Worm (Caenorhabditis elegans) whole organism, young adult: ENCODE measurements around the gene srpa-72.

Experiments used
- C06A6.2 ChIP-seq: fragments of 200-800 bp; sonication (Bioruptor generic); conservative IDR thresholded peaks from 2 replicates; pipeline ENCODE4 v1.3.6; 2022; ENCODE audit warnings: missing genetic modification characterization, missing compliant biosample characterization
- F52B5.7 ChIP-seq: sonication (generic microtip); optimal IDR thresholded peaks from 2 replicates; lab custom pipeline; 2016; ENCODE audit warnings: mild to moderate bottlenecking, missing genetic modification characterization, missing compliant biosample characterization
- ama-1 ChIP-seq, 3 experiments: fragments of 150-350 bp in 1 of 3; sonication (generic microtip) in 2 of 3; optimal IDR thresholded peaks; 2 replicates each; lab custom pipeline; 2014 to 2018; ENCODE audit warnings: missing biosample characterization in 2 of 3, missing genetic modification characterization in 2 of 3, missing genetic modification reagents in 2 of 3
- attf-5 ChIP-seq: fragments of 200-800 bp; sonication (Bioruptor generic); optimal IDR thresholded peaks from 2 replicates; lab custom pipeline; 2018; ENCODE audit warnings: mild to moderate bottlenecking, missing genetic modification characterization, missing compliant biosample characterization
- cebp-2 ChIP-seq: fragments of 200-800 bp; sonication (Bioruptor generic); IDR thresholded peaks from 2 replicates; pipeline ENCODE4 v1.3.6; 2022; ENCODE audit warnings: missing genetic modification characterization, missing compliant biosample characterization
- dpff-1 ChIP-seq: sonication (generic microtip); optimal IDR thresholded peaks from 2 replicates; lab custom pipeline; 2017; ENCODE audit warnings: mild to moderate bottlenecking, missing genetic modification characterization, missing compliant biosample characterization
- him-1 ChIP-seq: sonication (generic microtip); optimal IDR thresholded peaks from 2 replicates; lab custom pipeline; 2016; ENCODE audit warnings: missing genotype, missing genetic modification reagents, missing genetic modification characterization, missing compliant biosample characterization
- let-607 ChIP-seq, 2 experiments: fragments of 200-800 bp in 1 of 2; sonication (Bioruptor generic) in 1 of 2; sonication (generic microtip) in 1 of 2; optimal IDR thresholded peaks; 2 replicates each; lab custom pipeline; 2016 to 2018; ENCODE audit warnings: mild to moderate bottlenecking in 2 of 2, missing compliant biosample characterization in 2 of 2, missing genetic modification characterization in 2 of 2, moderate library complexity in 2 of 2, missing genotype in 1 of 2
- lsl-1 ChIP-seq: fragments of 200-800 bp; sonication (Bioruptor generic); optimal IDR thresholded peaks from 2 replicates; lab custom pipeline; 2018; ENCODE audit warnings: mild to moderate bottlenecking, missing genetic modification characterization, moderate library complexity, missing compliant biosample characterization
- pbrm-1 ChIP-seq: fragments of 200-800 bp; sonication (Bioruptor generic); IDR thresholded peaks from 2 replicates; pipeline ENCODE4 v1.3.6; 2022; ENCODE audit warnings: missing genetic modification reagents, missing genetic modification characterization, missing compliant biosample characterization
- pha-4 ChIP-seq: fragments of 150-350 bp; sonication (generic microtip); optimal IDR thresholded peaks from 2 replicates; lab custom pipeline; 2014; ENCODE audit warnings: missing biosample characterization, missing genetic modification reagents, missing genetic modification characterization
- unc-130 ChIP-seq: sonication (generic microtip); optimal IDR thresholded peaks from 2 replicates; lab custom pipeline; 2016; ENCODE audit warnings: missing genetic modification reagents, missing genetic modification characterization, missing compliant biosample characterization

DNA sequence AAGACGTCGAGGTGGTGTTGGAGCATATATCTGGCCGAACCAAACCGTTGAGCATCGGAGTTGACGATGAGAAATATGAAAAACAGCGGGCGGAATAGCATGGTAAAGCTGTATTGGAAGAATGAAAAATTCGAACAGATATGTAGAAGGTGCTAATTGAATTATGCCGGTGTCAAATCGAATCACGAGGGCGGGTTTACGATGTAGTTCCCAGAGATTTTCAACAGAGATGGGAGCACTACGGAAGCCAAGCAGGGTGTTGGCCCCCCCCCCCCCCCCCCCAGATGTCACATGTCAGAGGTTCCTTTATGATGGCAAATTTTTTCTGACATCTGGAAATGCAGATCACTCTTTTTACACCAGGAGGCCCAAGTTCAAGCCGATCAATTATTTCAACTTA is 55.8 kb downstream of the srpa-72 start, which contains the start of gene Y110A2AL.7:
- TF ChIP-seq him-1 (tag; lab: Kevin White, UChicago) = no peak
- no peak for TF ChIP-seq cebp-2 (GFP tag; lab: Robert Waterston, UW)
- TF ChIP-seq ama-1 (optimal IDR thresholded peaks at IDR 0.05; lab: Kevin White, UChicago) = no peak
- no peak for TF ChIP-seq ama-1 (GFP tag; optimal IDR thresholded peaks at IDR 0.05; lab: Kevin White, UChicago)
- TF ChIP-seq C06A6.2 = no peak
- TF ChIP-seq pha-4 (tag; lab: Kevin White, UChicago) = no peak
- TF ChIP-seq let-607 (tag; optimal IDR thresholded peaks at IDR 0.05; lab: Kevin White, UChicago) = no peak
- no peak for TF ChIP-seq F52B5.7
- TF ChIP-seq pbrm-1 = no peak
- TF ChIP-seq attf-5 (GFP tag; lab: Kevin White, UChicago) = no peak
- TF ChIP-seq dpff-1 (tag; lab: Kevin White, UChicago) = no peak
- TF ChIP-seq lsl-1 (GFP tag; lab: Kevin White, UChicago) = no peak
- TF ChIP-seq unc-130 (GFP tag; lab: Kevin White, UChicago) = no peak
